Worm (Caenorhabditis elegans) whole organism, midembryonic: ENCODE results near the gene T04C4.3.

Experiments used
- klf-2 ChIP-seq: fragments of 200-800 bp; sonication (Bioruptor generic); conservative IDR thresholded peaks from 2 replicates; pipeline ENCODE4 v1.3.6; 2022; ENCODE audit warnings: missing genetic modification reagents, missing genetic modification characterization, missing compliant biosample characterization
- med-1 ChIP-seq: sonication (generic microtip); optimal IDR thresholded peaks from 2 replicates; lab custom pipeline; 2017; ENCODE audit warnings: missing genetic modification characterization, mild to moderate bottlenecking, missing compliant biosample characterization, antibody characterized with exemption, missing genetic modification reagents; ENCODE audit not compliant: insufficient read depth

DNA sequence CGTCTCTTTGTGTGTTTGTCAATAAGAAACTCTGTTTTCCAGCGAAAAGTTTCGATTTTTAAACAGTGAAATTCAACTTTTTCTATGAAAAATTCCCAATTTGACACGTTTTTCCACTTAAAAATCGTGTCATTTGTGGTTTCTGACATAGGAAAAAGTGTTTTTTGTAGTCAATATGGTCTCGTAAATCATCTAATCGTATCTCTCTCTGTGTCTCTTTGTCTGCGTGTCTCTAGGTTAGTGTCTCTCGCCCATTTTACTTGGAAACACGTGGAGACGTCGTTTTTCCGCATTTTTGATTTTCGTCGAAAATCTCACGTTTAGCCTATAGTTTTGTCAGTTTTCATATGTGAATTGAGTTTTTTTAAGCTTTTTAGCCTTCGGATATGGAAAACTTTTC is 21.1 kb downstream of the T04C4.3 start:
- no peak for TF ChIP-seq med-1
- no peak for TF ChIP-seq klf-2 (GFP tag; lab: Robert Waterston, UW)
